Fruit fly (Drosophila melanogaster): ENCODE measurements around the gene mtd.

Gene mtd

DNA sequence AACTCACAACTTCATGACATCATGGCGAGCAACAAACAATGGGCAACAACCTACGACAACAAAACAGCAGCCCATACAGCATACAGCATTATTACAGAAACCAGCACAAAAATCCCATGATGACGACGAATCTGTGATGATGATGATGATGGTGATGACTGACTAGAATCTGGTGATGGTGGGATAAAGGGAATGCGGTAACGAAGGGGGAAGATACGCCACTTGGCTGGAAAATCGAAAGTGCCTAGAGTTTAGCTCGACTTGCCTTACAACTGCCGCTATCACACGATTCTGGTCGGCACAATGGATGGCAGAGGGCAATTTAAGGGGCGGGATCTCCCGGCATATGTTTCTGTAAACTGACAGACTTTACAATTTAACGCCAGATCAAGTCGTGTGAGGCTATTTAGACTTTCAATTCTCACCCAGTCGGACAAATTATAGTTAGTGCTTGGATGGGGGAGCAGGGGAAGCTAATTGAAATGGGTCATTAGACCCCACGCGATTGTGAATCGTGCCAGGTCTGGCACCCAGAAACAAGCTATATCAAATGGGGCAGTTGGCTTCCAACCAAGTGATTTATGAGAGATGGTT lies 35.1 kb downstream of the mtd start:
- TF ChIP-seq CG8301 (tag; optimal IDR thresholded peaks at IDR 0.05) (no peak), CG15710 (tag; optimal IDR thresholded peaks at IDR 0.05) (no peak), EcR (GFP tag; optimal IDR thresholded peaks at IDR 0.05) (peak; percentile 73)

- TF ChIP-seq CG34367 (tag; optimal IDR thresholded peaks at IDR 0.05): no peak
- TF ChIP-seq CG17806 (tag; optimal IDR thresholded peaks at IDR 0.05): no peak
- no peak for TF ChIP-seq rn (GFP tag; IDR thresholded peaks at IDR 0.05)
Observed at dm6 chr3R:5310250-5310649, 40.0 kb downstream of the mtd start.

- TF ChIP-seq fd96Ca (GFP tag; IDR thresholded peaks at IDR 0.05) (no peak), CG32121 (GFP tag; IDR thresholded peaks at IDR 0.05) (no peak), Pif1A (GFP tag; optimal IDR thresholded peaks at IDR 0.05) (no peak), rn (GFP tag; IDR thresholded peaks at IDR 0.05) (no peak), Snoo (tag; optimal IDR thresholded peaks at IDR 0.05) (no peak), CG8159 (tag; optimal IDR thresholded peaks at IDR 0.05) (no peak), Ets98B (GFP tag; IDR thresholded peaks at IDR 0.05) (no peak), CG4496 (GFP tag; IDR thresholded peaks at IDR 0.05) (no peak), Pif1B (GFP tag; optimal IDR thresholded peaks at IDR 0.05) (no peak), CG34367 (tag; optimal IDR thresholded peaks at IDR 0.05) (no peak), CG14655 (GFP tag; optimal IDR thresholded peaks at IDR 0.05) (no peak), CG17806 (tag; optimal IDR thresholded peaks at IDR 0.05) (no peak), CG9948 (tag; optimal IDR thresholded peaks at IDR 0.05) (no peak), CG8301 (tag; optimal IDR thresholded peaks at IDR 0.05) (no peak), gl (tag; optimal IDR thresholded peaks at IDR 0.05) (no peak), CG10348 (GFP tag; IDR thresholded peaks at IDR 0.05) (no peak), EcR (GFP tag; optimal IDR thresholded peaks at IDR 0.05) (no peak)
Observed at dm6 chr3R:5309234-5309798, 40.9 kb downstream of the mtd start.

dm6 chr3R:5308137-5308797 lies 42.0 kb downstream of the mtd start:
- TF ChIP-seq CG4496 (GFP tag; IDR thresholded peaks at IDR 0.05) (no peak), gl (tag; optimal IDR thresholded peaks at IDR 0.05) (peak; percentile 23)

DNA sequence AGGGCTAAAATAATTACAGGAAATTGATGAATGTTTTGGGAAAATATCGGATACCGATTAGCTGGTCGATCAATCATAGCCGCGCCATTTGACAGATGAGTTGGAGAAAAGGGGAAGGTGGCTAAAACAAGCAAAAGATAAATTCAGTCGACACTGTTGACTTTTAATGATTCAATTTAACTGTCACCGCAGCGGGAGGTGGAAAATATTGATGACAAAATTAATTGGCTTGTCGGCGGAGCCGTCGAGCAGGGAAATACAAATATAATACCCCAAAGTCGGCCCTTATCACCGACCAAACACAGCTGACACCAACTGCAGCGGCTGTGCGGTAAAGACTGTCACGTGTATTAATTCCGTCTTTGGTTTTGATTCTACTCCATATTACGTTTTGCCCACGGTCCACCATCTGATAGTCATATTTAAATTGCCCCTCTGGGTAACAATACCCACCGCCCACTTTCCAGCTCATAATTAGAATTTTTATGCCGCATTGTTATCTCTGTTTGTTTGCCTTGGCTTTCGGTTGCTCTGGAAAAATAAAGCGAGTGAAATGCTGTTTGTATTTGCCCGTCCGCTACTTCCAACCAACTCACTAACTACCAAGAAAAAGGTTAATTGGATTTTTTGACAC lies 44.3 kb downstream of the mtd start:
- no peak for TF ChIP-seq CG12605 (GFP tag; IDR thresholded peaks at IDR 0.05)
- TF ChIP-seq CG8159 (tag; optimal IDR thresholded peaks at IDR 0.05): no peak
- no peak for TF ChIP-seq CG14655 (GFP tag; optimal IDR thresholded peaks at IDR 0.05)
- TF ChIP-seq CG4496 (GFP tag; IDR thresholded peaks at IDR 0.05): no peak
- no peak for TF ChIP-seq Ets98B (GFP tag; IDR thresholded peaks at IDR 0.05)
- no peak for TF ChIP-seq Pif1A (GFP tag; optimal IDR thresholded peaks at IDR 0.05)
- no peak for TF ChIP-seq EcR (GFP tag; optimal IDR thresholded peaks at IDR 0.05)
- TF ChIP-seq CG10348 (GFP tag; IDR thresholded peaks at IDR 0.05): no peak
- no peak for TF ChIP-seq CG8301 (tag; optimal IDR thresholded peaks at IDR 0.05)
- no peak for TF ChIP-seq CG15710 (tag; optimal IDR thresholded peaks at IDR 0.05)
- TF ChIP-seq Snoo (tag; optimal IDR thresholded peaks at IDR 0.05): no peak

DNA sequence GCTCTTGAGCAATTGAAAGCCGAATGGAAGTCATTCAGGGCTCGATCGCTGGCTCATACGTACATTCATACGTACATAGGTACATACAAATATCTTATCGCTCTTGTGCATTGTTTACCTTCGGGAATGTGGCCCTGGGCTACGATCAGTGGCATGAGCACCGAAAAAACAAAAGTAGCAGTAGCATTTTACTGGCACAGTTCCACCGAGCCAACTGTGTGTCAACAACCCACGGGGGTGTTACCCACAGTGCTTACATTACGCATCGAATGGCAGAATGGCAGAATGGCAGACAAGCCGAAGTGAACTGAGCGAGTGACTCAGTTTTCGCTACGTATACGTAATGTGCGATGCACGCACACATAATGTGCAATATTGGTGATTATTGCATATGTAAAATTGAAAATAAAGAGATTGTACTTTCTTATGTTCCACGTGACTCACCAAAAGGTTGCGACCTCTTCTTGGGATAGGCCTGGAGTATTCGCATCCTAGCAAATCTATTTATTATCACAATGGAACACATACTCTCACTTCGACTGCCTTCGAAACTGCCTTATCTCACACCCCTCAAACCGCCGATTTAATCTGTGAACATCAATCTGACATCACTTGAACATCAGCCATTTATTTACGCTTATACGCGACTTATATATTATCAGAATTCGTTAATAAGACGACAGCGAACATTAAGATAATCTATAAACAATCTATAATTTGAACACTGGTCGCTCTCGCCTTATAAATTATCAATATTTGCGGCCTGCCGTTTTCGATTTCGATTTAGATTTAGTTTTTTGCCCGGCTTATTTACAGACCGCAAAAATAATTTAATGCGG lies 47.1 kb downstream of the mtd start:
- TF ChIP-seq CG14655 (GFP tag; optimal IDR thresholded peaks at IDR 0.05) (no peak), CG10348 (GFP tag; IDR thresholded peaks at IDR 0.05) (no peak), CG4496 (GFP tag; IDR thresholded peaks at IDR 0.05) (0 out of 3 replicates have a peak, but pooled peaks have one; percentile 7), Pif1A (GFP tag; optimal IDR thresholded peaks at IDR 0.05) (no peak), EcR (GFP tag; optimal IDR thresholded peaks at IDR 0.05) (peak; percentile 86), Pif1B (GFP tag; optimal IDR thresholded peaks at IDR 0.05) (peak; percentile 1), gl (tag; optimal IDR thresholded peaks at IDR 0.05) (peak; percentile 9), CG34367 (tag; optimal IDR thresholded peaks at IDR 0.05) (no peak), fd96Ca (GFP tag; IDR thresholded peaks at IDR 0.05) (no peak), CG12605 (GFP tag; IDR thresholded peaks at IDR 0.05) (no peak), rn (GFP tag; IDR thresholded peaks at IDR 0.05) (no peak)

DNA sequence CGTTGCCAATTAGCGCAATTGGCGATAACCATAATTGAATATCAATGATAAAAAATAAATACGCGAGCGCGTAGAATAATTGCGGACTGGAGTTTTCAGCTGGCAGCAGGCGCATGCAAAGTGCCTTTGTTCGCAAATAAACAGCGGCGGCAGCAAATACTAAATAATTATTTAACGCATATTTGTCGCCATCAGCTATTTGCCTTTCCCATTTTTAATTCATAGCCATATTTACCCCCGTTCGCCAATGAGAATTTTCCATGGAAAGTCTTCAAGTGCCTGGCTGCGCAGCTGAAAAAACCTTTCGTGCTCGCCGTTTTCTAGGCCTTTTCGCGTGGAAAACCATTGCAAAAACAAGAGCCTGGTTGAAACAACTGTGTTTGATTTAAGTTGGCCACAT lies 48.3 kb downstream of the mtd start:
- TF ChIP-seq CG4496 (GFP tag; IDR thresholded peaks at IDR 0.05) (no peak), rn (GFP tag; IDR thresholded peaks at IDR 0.05) (no peak), EcR (GFP tag; optimal IDR thresholded peaks at IDR 0.05) (no peak), fd96Ca (GFP tag; IDR thresholded peaks at IDR 0.05) (no peak), gl (tag; optimal IDR thresholded peaks at IDR 0.05) (no peak), Pif1B (GFP tag; optimal IDR thresholded peaks at IDR 0.05) (no peak), CG10348 (GFP tag; IDR thresholded peaks at IDR 0.05) (no peak), CG12605 (GFP tag; IDR thresholded peaks at IDR 0.05) (no peak), CG13204 (GFP tag; optimal IDR thresholded peaks at IDR 0.05) (no peak), CG17806 (tag; optimal IDR thresholded peaks at IDR 0.05) (no peak), D1 (tag; optimal IDR thresholded peaks at IDR 0.05) (no peak), CG14655 (GFP tag; optimal IDR thresholded peaks at IDR 0.05) (no peak), CG32121 (GFP tag; IDR thresholded peaks at IDR 0.05) (no peak), Ets98B (GFP tag; IDR thresholded peaks at IDR 0.05) (no peak), CG34367 (tag; optimal IDR thresholded peaks at IDR 0.05) (no peak), CG9948 (tag; optimal IDR thresholded peaks at IDR 0.05) (no peak), Snoo (tag; optimal IDR thresholded peaks at IDR 0.05) (no peak)

Measured in whole organism, pupa.